Worm (Caenorhabditis elegans): ENCODE measurements around the gene Y54G2A.48.

DNA sequence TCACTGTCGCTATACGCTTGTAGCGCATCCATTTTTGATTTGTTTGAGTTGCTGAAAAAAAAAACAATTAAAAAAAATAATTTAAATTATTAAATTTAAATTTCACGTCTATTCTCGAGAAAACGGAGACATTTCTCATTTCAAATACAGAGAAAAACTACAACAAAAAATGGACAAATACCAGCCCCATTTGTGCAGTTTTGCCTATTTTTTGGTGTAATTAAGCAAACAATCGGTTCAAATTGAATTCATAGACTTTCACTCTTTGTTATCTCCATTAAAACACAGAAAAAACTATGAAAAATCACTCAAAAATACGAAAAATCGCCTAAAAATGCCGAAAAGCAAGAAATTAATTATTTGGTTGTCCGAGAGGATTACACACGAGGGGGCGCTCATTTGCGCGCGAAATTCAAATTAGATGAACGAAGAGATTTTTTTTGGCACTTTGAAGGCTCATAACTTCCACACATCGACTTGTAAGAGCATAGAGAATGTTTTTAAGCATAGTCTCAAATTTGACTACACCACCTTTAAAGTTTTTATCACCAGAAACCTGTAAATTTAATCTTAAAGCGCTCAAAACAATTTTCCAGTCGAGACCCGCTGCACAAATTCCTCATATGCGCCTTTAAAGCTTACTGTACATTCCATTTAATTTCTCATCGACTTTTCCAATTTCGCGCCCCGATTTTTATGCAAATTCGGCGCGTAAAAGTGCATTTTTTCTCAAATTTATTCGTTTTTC lies 49.5 kb downstream of the Y54G2A.48 start, which contains the start of gene Y54G2A.12:
- TF ChIP-seq egl-27 (tag; optimal IDR thresholded peaks at IDR 0.05) (no peak), nhr-85 (tag) (no peak), ztf-11 (tag; optimal IDR thresholded peaks at IDR 0.05) (no peak), nhr-12 (tag; optimal IDR thresholded peaks at IDR 0.05) (no peak), zag-1 (tag; optimal IDR thresholded peaks at IDR 0.05) (no peak), ztf-4 (tag; optimal IDR thresholded peaks at IDR 0.05) (no peak), dsc-1 (tag; optimal IDR thresholded peaks at IDR 0.05) (no peak), pag-3 (tag; optimal IDR thresholded peaks at IDR 0.05; ENCODE audit: borderline replicate concordance, insufficient read depth) (no peak), nhr-28 (tag; optimal IDR thresholded peaks at IDR 0.05) (no peak), elt-2 (tag; optimal IDR thresholded peaks at IDR 0.05) (no peak)

Data from whole organism, L1 larva.